Fruit fly (Drosophila melanogaster) whole organism, embryonic: ENCODE data around the gene Neurochondrin.

Experiments
- Adf1 ChIP-seq: fragments of 200-800 bp; sonication (Bioruptor generic); IDR thresholded peaks from 2 replicates; pipeline ENCODE4 v1.3.6; 2022; ENCODE audit warnings: missing biosample characterization, missing genetic modification characterization
- Atf3 ChIP-seq: fragments of 200-800 bp; sonication (Bioruptor generic); optimal IDR thresholded peaks from 3 replicates; lab custom pipeline; 2016; ENCODE audit warnings: missing biosample characterization, missing genetic modification characterization
- CG11456 ChIP-seq: fragments of 200-800 bp; sonication (Bioruptor generic); IDR thresholded peaks from 3 replicates; pipeline ENCODE4 v1.3.6; 2022; ENCODE audit warnings: missing biosample characterization, missing genetic modification characterization
- CG12769 ChIP-seq: fragments of 200-800 bp; sonication (Bioruptor generic); optimal IDR thresholded peaks from 2 replicates; lab custom pipeline; 2019; ENCODE audit warnings: missing biosample characterization, mild to moderate bottlenecking, missing genetic modification characterization, moderate library complexity
- CG15269 ChIP-seq: fragments of 200-800 bp; sonication (Bioruptor generic); optimal IDR thresholded peaks from 2 replicates; lab custom pipeline; 2018; ENCODE audit warnings: missing biosample characterization, mild to moderate bottlenecking, missing genetic modification characterization, moderate library complexity
- CG1602 ChIP-seq: fragments of 200-800 bp; sonication (Bioruptor generic); optimal IDR thresholded peaks from 3 replicates; lab custom pipeline; 2016; ENCODE audit warnings: missing biosample characterization, missing genetic modification characterization
- CG16863 ChIP-seq: fragments of 200-800 bp; sonication (Bioruptor generic); optimal IDR thresholded peaks from 3 replicates; lab custom pipeline; 2016; ENCODE audit warnings: missing biosample characterization, missing genetic modification characterization
- CG18599 ChIP-seq: fragments of 200-800 bp; sonication (Bioruptor generic); optimal IDR thresholded peaks from 3 replicates; lab custom pipeline; 2017; ENCODE audit warnings: missing biosample characterization, missing genetic modification characterization, mild to moderate bottlenecking, moderate library complexity, missing genetic modification reagents
- CG2202 ChIP-seq: fragments of 200-800 bp; sonication (Bioruptor generic); optimal IDR thresholded peaks from 2 replicates; lab custom pipeline; 2018; ENCODE audit warnings: missing biosample characterization, mild to moderate bottlenecking, missing genetic modification characterization
- CG33213 ChIP-seq: fragments of 200-800 bp; sonication (Bioruptor generic); optimal IDR thresholded peaks from 3 replicates; lab custom pipeline; 2016; ENCODE audit warnings: missing biosample characterization, missing genetic modification characterization
- CG6254 ChIP-seq: fragments of 200-800 bp; sonication (Bioruptor generic); optimal IDR thresholded peaks from 3 replicates; lab custom pipeline; 2017; ENCODE audit warnings: mild to moderate bottlenecking, missing biosample characterization, missing genetic modification reagents, missing genetic modification characterization
- CG8290 ChIP-seq, 3 experiments: fragments of 200-800 bp; sonication (Bioruptor generic); optimal IDR thresholded peaks; 2 replicates each; lab custom pipeline; 2016 to 2019; ENCODE audit warnings: missing biosample characterization in 3 of 3, missing genetic modification characterization in 3 of 3, mild to moderate bottlenecking in 2 of 3, moderate library complexity in 1 of 3
- CG9932 ChIP-seq: fragments of 200-800 bp; sonication (Bioruptor generic); IDR thresholded peaks from 2 replicates; pipeline ENCODE4 v1.3.6; 2022; ENCODE audit warnings: missing biosample characterization, missing genetic modification characterization
- CrebB ChIP-seq: fragments of 200-800 bp; sonication (Bioruptor generic); optimal IDR thresholded peaks from 3 replicates; lab custom pipeline; 2018; ENCODE audit warnings: missing biosample characterization, mild to moderate bottlenecking, missing genetic modification characterization
- Hmx ChIP-seq: fragments of 200-800 bp; sonication (Bioruptor generic); optimal IDR thresholded peaks from 2 replicates; lab custom pipeline; 2016; ENCODE audit warnings: missing biosample characterization, missing genetic modification characterization
- Med ChIP-seq: fragments of 200-800 bp; sonication (Bioruptor generic); peaks from one replicate; lab custom pipeline; 2016; ENCODE audit warnings: missing biosample characterization, missing genetic modification characterization, mild to moderate bottlenecking, inconsistent platforms, moderate library complexity
- Nf-YA ChIP-seq: fragments of 200-800 bp; sonication (Bioruptor generic); IDR thresholded peaks from 2 replicates; pipeline ENCODE4 v1.3.6; 2022; ENCODE audit warnings: missing biosample characterization, missing genetic modification characterization
- Optix ChIP-seq: fragments of 200-800 bp; sonication (Bioruptor generic); IDR thresholded peaks from 3 replicates; pipeline ENCODE4 v1.3.6; 2022; ENCODE audit warnings: missing biosample characterization, missing genetic modification characterization
- Ptx1 ChIP-seq: fragments of 200-800 bp; sonication (Bioruptor generic); IDR thresholded peaks from 2 replicates; pipeline ENCODE4 v1.3.6; 2022; ENCODE audit warnings: missing biosample characterization, missing genetic modification characterization
- Scr ChIP-seq: fragments of 200-800 bp; sonication (Bioruptor generic); IDR thresholded peaks from 2 replicates; pipeline ENCODE4 v1.3.6; 2022; ENCODE audit warnings: missing biosample characterization, missing genetic modification characterization; ENCODE audit not compliant: partially characterized antibody
- abd-A ChIP-seq: fragments of 200-800 bp; sonication (Bioruptor generic); optimal IDR thresholded peaks from 3 replicates; lab custom pipeline; 2019; ENCODE audit warnings: missing biosample characterization, mild to moderate bottlenecking, missing genetic modification characterization, moderate library complexity
- cg ChIP-seq: fragments of 200-800 bp; sonication (Bioruptor generic); optimal IDR thresholded peaks from 3 replicates; lab custom pipeline; 2019; ENCODE audit warnings: missing biosample characterization, mild to moderate bottlenecking, missing genetic modification characterization, moderate library complexity
- chinmo ChIP-seq: fragments of 200-800 bp; sonication (Bioruptor generic); IDR thresholded peaks from 4 replicates; pipeline ENCODE4 v1.3.6; 2022; ENCODE audit warnings: missing biosample characterization, missing genetic modification characterization; ENCODE audit not compliant: partially characterized antibody
- crol ChIP-seq: fragments of 200-800 bp; sonication (Bioruptor generic); IDR thresholded peaks from 2 replicates; pipeline ENCODE4 v1.3.6; 2022; ENCODE audit warnings: missing biosample characterization, missing genetic modification characterization
- cwo ChIP-seq: fragments of 200-800 bp; sonication (Bioruptor generic); optimal IDR thresholded peaks from 3 replicates; lab custom pipeline; 2017; ENCODE audit warnings: missing biosample characterization, missing genetic modification characterization, mild to moderate bottlenecking, moderate library complexity, missing genetic modification reagents
- dysf ChIP-seq: fragments of 200-800 bp; sonication (Bioruptor generic); IDR thresholded peaks from 3 replicates; pipeline ENCODE4 v1.3.6; 2022; ENCODE audit warnings: missing biosample characterization, missing genetic modification characterization
- fd64A ChIP-seq: fragments of 200-800 bp; sonication (Bioruptor generic); optimal IDR thresholded peaks from 3 replicates; lab custom pipeline; 2018; ENCODE audit warnings: missing biosample characterization, mild to moderate bottlenecking, missing genetic modification characterization
- ftz-f1 ChIP-seq: fragments of 200-800 bp; sonication (Bioruptor generic); optimal IDR thresholded peaks from 2 replicates; lab custom pipeline; 2016; ENCODE audit warnings: missing biosample characterization, missing genetic modification characterization
- gsb-n ChIP-seq: fragments of 200-800 bp; sonication (Bioruptor generic); optimal IDR thresholded peaks from 3 replicates; lab custom pipeline; 2018; ENCODE audit warnings: missing biosample characterization, mild to moderate bottlenecking, missing genetic modification characterization
- h ChIP-seq: fragments of >200 bp; optimal IDR thresholded peaks from 2 replicates; lab custom pipeline; 2017
- lov ChIP-seq, 2 experiments: fragments of 200-800 bp in 1 of 2; fragments of >200 bp in 1 of 2; sonication (Bioruptor generic) in 1 of 2; IDR thresholded peaks in 1 of 2; optimal IDR thresholded peaks in 1 of 2; 2 replicates in 1 of 2; 3 replicates in 1 of 2; pipeline versions ENCODE4 v1.3.6 to Lab custom; 2017 to 2022; ENCODE audit warnings: missing biosample characterization in 1 of 2, missing genetic modification characterization in 1 of 2
- nau ChIP-seq: fragments of 200-800 bp; sonication (Bioruptor generic); optimal IDR thresholded peaks from 3 replicates; lab custom pipeline; 2017; ENCODE audit warnings: missing biosample characterization, mild to moderate bottlenecking, missing genetic modification characterization, missing genetic modification reagents
- onecut ChIP-seq: fragments of 200-800 bp; sonication (Bioruptor generic); IDR thresholded peaks from 2 replicates; pipeline ENCODE4 v1.3.6; 2022; ENCODE audit warnings: missing biosample characterization, missing genetic modification characterization
- pros ChIP-seq: fragments of 200-800 bp; sonication (Bioruptor generic); optimal IDR thresholded peaks from 3 replicates; lab custom pipeline; 2019; ENCODE audit warnings: missing biosample characterization, mild to moderate bottlenecking, missing genetic modification characterization, moderate library complexity
- row ChIP-seq: fragments of 200-800 bp; sonication (Bioruptor generic); IDR thresholded peaks from 3 replicates; pipeline ENCODE4 v1.3.6; 2022; ENCODE audit warnings: missing biosample characterization, missing genetic modification characterization
- scrt ChIP-seq: fragments of 200-800 bp; sonication (Bioruptor generic); optimal IDR thresholded peaks from 2 replicates; lab custom pipeline; 2018; ENCODE audit warnings: missing biosample characterization, mild to moderate bottlenecking, missing genetic modification characterization, moderate library complexity
- sens ChIP-seq: fragments of 200-800 bp; sonication (Bioruptor generic); peaks from one replicate; lab custom pipeline; 2016; ENCODE audit warnings: missing biosample characterization, missing genetic modification characterization
- seq ChIP-seq: fragments of 200-800 bp; sonication (Bioruptor generic); IDR thresholded peaks from 2 replicates; pipeline ENCODE4 v1.3.6; 2022; ENCODE audit warnings: missing biosample characterization, missing genetic modification characterization
- twi ChIP-seq: fragments of 200-800 bp; optimal IDR thresholded peaks from 2 replicates; lab custom pipeline; 2019; ENCODE audit warnings: missing biosample characterization, mild to moderate bottlenecking, missing genetic modification characterization, moderate library complexity
- unc-4 ChIP-seq: fragments of 200-800 bp; sonication (Bioruptor generic); IDR thresholded peaks from 2 replicates; pipeline ENCODE4 v1.3.6; 2022; ENCODE audit warnings: missing biosample characterization, missing genetic modification characterization; ENCODE audit not compliant: partially characterized antibody
- z ChIP-seq: fragments of 200-800 bp; sonication (Bioruptor generic); IDR thresholded peaks from 3 replicates; pipeline ENCODE4 v1.3.6; 2022; ENCODE audit warnings: missing biosample characterization, missing genetic modification characterization

Neurochondrin gene

dm6 chr3R:6468351-6468685 is at the start of gene Neurochondrin:
TSS of gene Neurochondrin (plus strand) at chr3R:6468437.
- TF ChIP-seq CG18599 (GFP tag; lab: Kevin White, UChicago) (no peak), Nf-YA (GFP tag; lab: Robert Waterston, UW) (no peak), ftz-f1 (GFP tag; lab: Kevin White, UChicago) (no peak), gsb-n (no peak), Hmx (no peak), CG2202 (tag; lab: Kevin White, UChicago) (no peak), nau (peak; percentile 74), CG6254 (GFP tag; lab: Kevin White, UChicago) (no peak), Scr (GFP tag; lab: Robert Waterston, UW) (no peak), cg (no peak), CG15269 (no peak), Atf3 (GFP tag; lab: Kevin White, UChicago) (no peak), CG12769 (tag; lab: Kevin White, UChicago) (peak; percentile 93), lov (optimal IDR thresholded peaks at IDR 0.05; lab: Kevin White, UChicago) (no peak), lov (GFP tag; IDR thresholded peaks at IDR 0.05; lab: Robert Waterston, UW) (no peak), z (GFP tag; lab: Robert Waterston, UW) (no peak)

dm6 chr3R:6419103-6419502 is 49.1 kb upstream of the Neurochondrin start:
- TF ChIP-seq CG33213 (no peak), CG18599 (GFP tag; lab: Kevin White, UChicago) (peak; percentile 24), cg (peak; percentile 6), row (GFP tag; lab: Robert Waterston, UW) (0 out of 3 replicates have a peak, but pooled peaks have one; percentile 8), ftz-f1 (GFP tag; lab: Kevin White, UChicago) (peak; percentile 74), CrebB (tag; lab: Kevin White, UChicago) (no peak), seq (GFP tag; lab: Robert Waterston, UW) (peak; percentile 25; the same call in 1 of the 2 replicates), Optix (GFP tag; lab: Robert Waterston, UW) (no peak), abd-A (tag; lab: Kevin White, UChicago) (peak; percentile 66), crol (GFP tag; lab: Robert Waterston, UW) (peak; percentile 82), cwo (GFP tag; lab: Kevin White, UChicago) (peak; percentile 87), chinmo (0 out of 4 replicates have a peak, but pooled peaks have one; percentile 64), dysf (GFP tag; lab: Robert Waterston, UW) (0 out of 3 replicates have a peak, but pooled peaks have one; percentile 10), fd64A (GFP tag; lab: Kevin White, UChicago) (no peak), unc-4 (GFP tag; lab: Robert Waterston, UW) (no peak), pros (peak; percentile 13), onecut (GFP tag; lab: Robert Waterston, UW) (peak; percentile 100), CG8290 (GFP tag; optimal IDR thresholded peaks at IDR 0.05; lab: Kevin White, UChicago) (no peak), CG8290 (tag; optimal IDR thresholded peaks at IDR 0.05; lab: Kevin White, UChicago) (peak in 1 of 2 experiments; percentile 11), h (lab: Kevin White, UChicago) (no peak), CG16863 (GFP tag; lab: Kevin White, UChicago) (no peak), CG11456 (peak; percentile 24; the same call in 1 of the 3 replicates), sens (GFP tag; lab: Kevin White, UChicago) (peak; percentile 22), scrt (peak; percentile 6), Ptx1 (no peak), Adf1 (GFP tag; lab: Robert Waterston, UW) (peak; percentile 96), CG1602 (GFP tag; lab: Kevin White, UChicago) (no peak), CG9932 (GFP tag; lab: Robert Waterston, UW) (0 out of 2 replicates have a peak, but pooled peaks have one; percentile 32), z (GFP tag; lab: Robert Waterston, UW) (no peak), Med (GFP tag; lab: Kevin White, UChicago) (peak; percentile 61), twi (tag; lab: Kevin White, UChicago) (no peak)
